Worm (Caenorhabditis elegans): Measurements from ENCODE around the gene C54D2.6.
A peak's percentile ranks its signal among the peaks of the same experiment; 100 is the strongest.

The C54D2.6 gene

DNA sequence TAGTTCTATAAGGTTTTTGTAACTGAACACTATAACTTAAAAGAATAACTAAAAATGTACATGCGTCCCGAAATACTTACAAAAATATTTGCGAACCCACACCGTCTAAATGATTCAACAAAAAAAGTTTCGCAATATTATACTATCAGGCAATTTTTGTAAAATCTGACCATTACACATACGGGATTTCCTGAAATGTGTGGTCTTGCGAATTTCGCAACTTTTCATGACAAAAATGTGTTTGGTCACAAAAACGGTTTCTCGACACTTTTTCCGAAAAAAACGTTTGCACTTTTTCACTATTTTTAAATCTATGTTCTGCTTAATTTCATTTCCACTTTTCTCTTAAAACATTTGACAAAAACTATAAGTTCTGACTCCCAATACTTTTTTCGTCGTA is 32.1 kb downstream of the C54D2.6 start:
- TF ChIP-seq ceh-30 (tag; optimal IDR thresholded peaks at IDR 0.05) (no peak), ahr-1 (tag; optimal IDR thresholded peaks at IDR 0.05) (no peak), elt-4 (tag; optimal IDR thresholded peaks at IDR 0.05) (no peak), pag-3 (tag; optimal IDR thresholded peaks at IDR 0.05; ENCODE audit: borderline replicate concordance) (no peak), ztf-16 (tag; optimal IDR thresholded peaks at IDR 0.05) (no peak), K09A11.1 (tag; optimal IDR thresholded peaks at IDR 0.05; ENCODE audit: insufficient read depth) (no peak), pros-1 (tag; optimal IDR thresholded peaks at IDR 0.05) (no peak), unc-3 (GFP tag; conservative IDR thresholded peaks at IDR 0.05) (no peak), unc-3 (tag; optimal IDR thresholded peaks at IDR 0.05) (no peak), ceh-34 (tag; optimal IDR thresholded peaks at IDR 0.05) (no peak), hlh-15 (tag; optimal IDR thresholded peaks at IDR 0.05) (no peak), ceh-18 (tag; optimal IDR thresholded peaks at IDR 0.05) (no peak), F13H6.1 (tag; optimal IDR thresholded peaks at IDR 0.05) (no peak), ets-4 (tag; optimal IDR thresholded peaks at IDR 0.05) (no peak)

- TF ChIP-seq hlh-6 (tag; optimal IDR thresholded peaks at IDR 0.05), result no peak
- peak; percentile 50 for TF ChIP-seq elt-2 (tag; optimal IDR thresholded peaks at IDR 0.05)
- TF ChIP-seq sox-4 (tag; optimal IDR thresholded peaks at IDR 0.05), result no peak
- TF ChIP-seq ceh-48 (tag; optimal IDR thresholded peaks at IDR 0.05), result no peak
- TF ChIP-seq pqm-1 (tag; optimal IDR thresholded peaks at IDR 0.05), result no peak
- no peak for TF ChIP-seq pat-9 (tag; optimal IDR thresholded peaks at IDR 0.05)
- TF ChIP-seq unc-42 (tag; optimal IDR thresholded peaks at IDR 0.05), result no peak
Observed at ce11 chrX:7814747-7815146, 32.6 kb downstream of the C54D2.6 start.

DNA sequence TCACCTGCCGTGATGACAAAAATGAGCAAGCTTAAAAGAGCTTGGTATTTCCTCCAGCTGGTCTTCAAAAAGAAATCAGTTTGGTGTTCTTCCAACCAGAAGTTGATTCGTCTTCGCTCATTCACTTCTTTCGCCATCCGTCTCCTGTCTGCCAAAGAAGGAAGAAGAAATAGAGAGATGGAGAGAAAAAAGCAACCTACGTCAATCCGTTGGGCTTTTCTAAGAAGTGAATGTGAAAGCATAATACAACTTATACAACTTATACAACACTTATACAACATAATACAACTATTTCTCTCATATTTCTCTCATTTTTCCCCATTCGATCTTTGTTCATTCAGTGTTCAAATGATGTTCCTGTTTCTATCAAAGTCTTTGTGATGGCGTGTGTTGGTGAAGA is 36.3 kb downstream of the C54D2.6 start:
- TF ChIP-seq Y22D7AL.16 (tag; optimal IDR thresholded peaks at IDR 0.05) (no peak), ceh-31 (tag; optimal IDR thresholded peaks at IDR 0.05) (no peak), zip-5 (tag; optimal IDR thresholded peaks at IDR 0.05) (no peak), rnt-1 (tag; optimal IDR thresholded peaks at IDR 0.05) (no peak), fax-1 (tag; optimal IDR thresholded peaks at IDR 0.05) (no peak), ceh-34 (tag; optimal IDR thresholded peaks at IDR 0.05) (no peak), F13H6.1 (tag; optimal IDR thresholded peaks at IDR 0.05) (no peak), T23F11.4 (GFP tag; optimal IDR thresholded peaks at IDR 0.05) (no peak), unc-55 (GFP tag; optimal IDR thresholded peaks at IDR 0.05) (no peak), madf-2 (tag; optimal IDR thresholded peaks at IDR 0.05) (no peak), ets-4 (tag; optimal IDR thresholded peaks at IDR 0.05) (no peak), pha-2 (tag; optimal IDR thresholded peaks at IDR 0.05) (no peak), pqm-1 (tag; optimal IDR thresholded peaks at IDR 0.05) (no peak), C08G9.2 (tag; optimal IDR thresholded peaks at IDR 0.05) (no peak), lin-11 (tag; optimal IDR thresholded peaks at IDR 0.05) (no peak), sdc-2 (tag; optimal IDR thresholded peaks at IDR 0.05) (no peak), gmeb-2 (tag; optimal IDR thresholded peaks at IDR 0.05) (no peak), tbx-7 (tag; optimal IDR thresholded peaks at IDR 0.05) (no peak)

DNA sequence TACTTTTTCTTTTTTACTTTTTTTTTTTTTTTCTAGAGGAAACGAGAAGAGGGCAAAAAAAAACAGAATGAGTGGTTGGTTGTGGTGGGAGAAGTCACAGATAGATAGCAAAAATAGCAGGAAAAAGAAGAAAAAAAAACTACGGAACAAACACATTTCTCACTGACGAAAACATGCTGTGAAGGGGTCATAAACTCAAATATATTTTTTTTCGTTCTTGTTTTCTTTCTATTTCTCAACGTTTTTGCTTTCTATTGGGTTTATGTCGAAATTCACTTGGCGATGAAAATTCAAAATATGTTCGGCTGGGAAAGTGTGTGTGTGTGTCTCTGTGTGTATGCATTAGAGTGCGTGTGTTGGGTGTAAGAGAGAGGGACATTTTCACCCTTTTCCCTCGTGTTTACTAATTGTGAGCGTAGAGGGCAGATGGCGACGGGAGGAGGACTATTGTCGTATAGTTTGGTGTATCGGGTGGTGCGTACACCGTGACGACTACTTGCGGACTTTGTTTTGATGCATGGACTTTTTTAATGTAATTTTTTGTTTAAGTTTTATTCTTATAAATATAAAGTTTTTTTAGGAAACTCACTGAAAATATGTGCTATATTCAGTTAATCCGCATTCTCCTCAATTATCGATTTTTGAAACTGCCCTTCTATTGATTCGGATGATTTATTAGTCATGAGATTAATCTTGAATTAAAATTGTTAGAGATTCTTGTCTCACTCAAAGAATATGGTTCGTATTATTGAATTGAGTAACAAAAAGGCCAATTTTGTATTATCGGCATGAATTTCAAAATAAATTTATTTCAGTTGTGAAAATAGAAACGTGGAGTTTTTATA is 37.7 kb downstream of the C54D2.6 start:
- TF ChIP-seq unc-42 (tag; optimal IDR thresholded peaks at IDR 0.05), result peak; percentile 34
- TF ChIP-seq madf-2 (tag; optimal IDR thresholded peaks at IDR 0.05), result peak; percentile 17
- no peak for TF ChIP-seq F13H6.1 (tag; optimal IDR thresholded peaks at IDR 0.05)
- TF ChIP-seq ceh-34 (tag; optimal IDR thresholded peaks at IDR 0.05), result no peak
- peak; percentile 64 for TF ChIP-seq ceh-31 (tag; optimal IDR thresholded peaks at IDR 0.05)
- no peak for TF ChIP-seq ttx-3 (tag; optimal IDR thresholded peaks at IDR 0.05)
- TF ChIP-seq pat-9 (tag; optimal IDR thresholded peaks at IDR 0.05), result peak; percentile 5
- TF ChIP-seq ceh-2 (tag; optimal IDR thresholded peaks at IDR 0.05), result peak; percentile 39
- no peak for TF ChIP-seq K02D7.2 (tag; optimal IDR thresholded peaks at IDR 0.05)
- TF ChIP-seq hlh-30 (tag; optimal IDR thresholded peaks at IDR 0.05; ENCODE audit: insufficient read depth), result peak; percentile 62
- no peak for TF ChIP-seq Y22D7AL.16 (tag; optimal IDR thresholded peaks at IDR 0.05)
- TF ChIP-seq nfya-1 (tag; optimal IDR thresholded peaks at IDR 0.05), result peak; percentile 68
- no peak for TF ChIP-seq pha-2 (tag; optimal IDR thresholded peaks at IDR 0.05)
- no peak for TF ChIP-seq ztf-16 (tag; optimal IDR thresholded peaks at IDR 0.05)
- no peak for TF ChIP-seq che-1 (tag; optimal IDR thresholded peaks at IDR 0.05)
- TF ChIP-seq pqm-1 (tag; optimal IDR thresholded peaks at IDR 0.05), result no peak
- peak; percentile 64 for TF ChIP-seq ceh-30 (tag; optimal IDR thresholded peaks at IDR 0.05)
- TF ChIP-seq sox-2 (GFP tag; IDR thresholded peaks at IDR 0.05), result no peak
- no peak for TF ChIP-seq tbx-7 (tag; optimal IDR thresholded peaks at IDR 0.05)
- no peak for TF ChIP-seq hlh-13 (GFP tag; optimal IDR thresholded peaks at IDR 0.05)
- peak; percentile 74 for TF ChIP-seq unc-55 (GFP tag; optimal IDR thresholded peaks at IDR 0.05)
- TF ChIP-seq fkh-6 (tag; optimal IDR thresholded peaks at IDR 0.05), result peak; percentile 2
- TF ChIP-seq pag-3 (tag; optimal IDR thresholded peaks at IDR 0.05; ENCODE audit: borderline replicate concordance), result no peak
- peak; percentile 5 for TF ChIP-seq sdc-2 (tag; optimal IDR thresholded peaks at IDR 0.05)

All from whole organism, late embryonic.